Fruit fly (Drosophila melanogaster) whole organism, adult: ENCODE results near the gene CG11537.

ENCODE experiments used
- CG11617 ChIP-seq: fragments of 200-800 bp; sonication (Bioruptor generic); optimal IDR thresholded peaks from 2 replicates; lab custom pipeline; 2017; ENCODE audit warnings: mild to moderate bottlenecking, missing biosample characterization, missing genetic modification reagents, missing genetic modification characterization
- CG12768 ChIP-seq: fragments of 200-800 bp; sonication (Bioruptor generic); optimal IDR thresholded peaks from 2 replicates; lab custom pipeline; 2017; ENCODE audit warnings: missing biosample characterization, missing genetic modification characterization, mild to moderate bottlenecking, moderate library complexity, missing genetic modification reagents
- CG14711 ChIP-seq: fragments of 200-800 bp; sonication (Bioruptor generic); optimal IDR thresholded peaks from 2 replicates; lab custom pipeline; 2018; ENCODE audit warnings: missing biosample characterization, mild to moderate bottlenecking, missing genetic modification characterization, moderate library complexity
- CG1620 ChIP-seq: fragments of 200-800 bp; sonication (Bioruptor generic); optimal IDR thresholded peaks from 2 replicates; lab custom pipeline; 2016; ENCODE audit warnings: missing biosample characterization, missing genetic modification characterization
- CG33017 ChIP-seq: fragments of 200-800 bp; sonication (Bioruptor generic); optimal IDR thresholded peaks from 2 replicates; lab custom pipeline; 2018; ENCODE audit warnings: missing biosample characterization, mild to moderate bottlenecking, missing genetic modification characterization, moderate library complexity
- CG5204 ChIP-seq: fragments of 200-800 bp; sonication (Bioruptor generic); optimal IDR thresholded peaks from 2 replicates; lab custom pipeline; 2016; ENCODE audit warnings: missing biosample characterization, missing genetic modification characterization
- CG7045 ChIP-seq: fragments of 200-800 bp; sonication (Bioruptor generic); optimal IDR thresholded peaks from 2 replicates; lab custom pipeline; 2017; ENCODE audit warnings: missing biosample characterization, mild to moderate bottlenecking, missing genetic modification characterization
- CG7101 ChIP-seq: fragments of 200-800 bp; sonication (Bioruptor generic); optimal IDR thresholded peaks from 2 replicates; lab custom pipeline; 2018; ENCODE audit warnings: missing biosample characterization, mild to moderate bottlenecking, missing genetic modification characterization, moderate library complexity
- Clk ChIP-seq: fragments of 200-800 bp; sonication (Bioruptor generic); optimal IDR thresholded peaks from 2 replicates; lab custom pipeline; 2017; ENCODE audit warnings: missing biosample characterization, missing genetic modification characterization
- Crg-1 ChIP-seq: fragments of 200-800 bp; sonication (Bioruptor generic); optimal IDR thresholded peaks from 2 replicates; lab custom pipeline; 2016; ENCODE audit warnings: missing biosample characterization, missing genetic modification characterization
- Hr96 ChIP-seq: fragments of 200-800 bp; sonication (Bioruptor generic); optimal IDR thresholded peaks from 2 replicates; lab custom pipeline; 2016; ENCODE audit warnings: missing biosample characterization, missing genetic modification characterization
- Mnt ChIP-seq: fragments of 200-800 bp; sonication (Bioruptor generic); optimal IDR thresholded peaks from 2 replicates; lab custom pipeline; 2016; ENCODE audit warnings: missing biosample characterization, mild to moderate bottlenecking, missing genetic modification characterization
- bab1 ChIP-seq: fragments of 200-800 bp; sonication (Bioruptor generic); optimal IDR thresholded peaks from 3 replicates; lab custom pipeline; 2019; ENCODE audit warnings: missing biosample characterization, mild to moderate bottlenecking, missing genetic modification characterization, moderate library complexity
- cic ChIP-seq: fragments of 200-800 bp; sonication (Bioruptor generic); optimal IDR thresholded peaks from 2 replicates; lab custom pipeline; 2017; ENCODE audit warnings: missing biosample characterization, mild to moderate bottlenecking, missing genetic modification characterization, moderate library complexity
- cnc ChIP-seq, 2 experiments: fragments of >200 bp; optimal IDR thresholded peaks; 2 replicates each; lab custom pipeline; 2017
- kay ChIP-seq: fragments of 200-800 bp; sonication (Bioruptor generic); peaks from one replicate; lab custom pipeline; 2016; ENCODE audit warnings: missing biosample characterization, missing genetic modification characterization, borderline replicate concordance
- ovo ChIP-seq: fragments of 200-800 bp; sonication (Bioruptor generic); optimal IDR thresholded peaks from 2 replicates; lab custom pipeline; 2016; ENCODE audit warnings: missing biosample characterization, missing genetic modification characterization
- pad ChIP-seq: fragments of 200-800 bp; sonication (Bioruptor generic); optimal IDR thresholded peaks from 3 replicates; lab custom pipeline; 2017; ENCODE audit warnings: missing biosample characterization, missing genetic modification characterization, mild to moderate bottlenecking, moderate library complexity, missing genetic modification reagents
- tj ChIP-seq: fragments of 200-800 bp; sonication (Bioruptor generic); optimal IDR thresholded peaks from 3 replicates; lab custom pipeline; 2017; ENCODE audit warnings: missing biosample characterization, mild to moderate bottlenecking, missing genetic modification characterization, moderate library complexity
- toe ChIP-seq: fragments of 200-800 bp; sonication (Bioruptor generic); optimal IDR thresholded peaks from 2 replicates; lab custom pipeline; 2016; ENCODE audit warnings: missing biosample characterization, missing genetic modification characterization

The CG11537 gene

DNA sequence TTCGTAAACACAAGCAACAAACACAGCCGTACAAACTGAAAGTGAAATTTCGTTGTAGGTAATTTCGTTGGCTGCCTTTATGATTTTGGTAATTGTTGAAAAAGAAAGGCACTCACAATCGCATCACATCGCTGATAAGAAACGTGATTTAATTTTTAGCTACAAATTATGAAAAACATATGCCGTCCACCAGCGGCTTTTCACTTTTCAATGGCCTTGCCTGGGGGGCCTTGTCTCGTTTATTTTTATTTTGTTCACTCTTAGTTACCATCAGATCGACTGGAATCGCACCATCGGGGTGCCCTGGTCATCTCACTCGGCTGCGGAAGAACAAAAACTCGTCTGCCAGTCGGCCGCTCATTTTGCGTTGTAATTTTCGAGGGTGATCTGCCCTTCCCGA is 34.3 kb downstream of the CG11537 start:
- TF ChIP-seq cnc (optimal IDR thresholded peaks at IDR 0.05; lab: Kevin White, UChicago) (no peak), bab1 (GFP tag; lab: Kevin White, UChicago) (no peak), CG7045 (GFP tag; lab: Kevin White, UChicago) (no peak), Hr96 (GFP tag; lab: Kevin White, UChicago) (no peak), CG14711 (tag; lab: Kevin White, UChicago) (no peak), Clk (GFP tag; lab: Kevin White, UChicago) (no peak), CG5204 (GFP tag; lab: Kevin White, UChicago) (no peak), CG33017 (tag; lab: Kevin White, UChicago) (no peak), tj (GFP tag; lab: Kevin White, UChicago) (no peak), CG12768 (GFP tag; lab: Kevin White, UChicago) (no peak), CG7101 (no peak), ovo (GFP tag; lab: Kevin White, UChicago) (no peak), toe (GFP tag; lab: Kevin White, UChicago) (no peak), cic (GFP tag; lab: Kevin White, UChicago) (no peak), pad (no peak), CG1620 (GFP tag; lab: Kevin White, UChicago) (no peak), CG11617 (GFP tag; lab: Kevin White, UChicago) (no peak), Crg-1 (no peak), kay (GFP tag; lab: Kevin White, UChicago) (no peak), Mnt (GFP tag; lab: Kevin White, UChicago) (no peak)

DNA sequence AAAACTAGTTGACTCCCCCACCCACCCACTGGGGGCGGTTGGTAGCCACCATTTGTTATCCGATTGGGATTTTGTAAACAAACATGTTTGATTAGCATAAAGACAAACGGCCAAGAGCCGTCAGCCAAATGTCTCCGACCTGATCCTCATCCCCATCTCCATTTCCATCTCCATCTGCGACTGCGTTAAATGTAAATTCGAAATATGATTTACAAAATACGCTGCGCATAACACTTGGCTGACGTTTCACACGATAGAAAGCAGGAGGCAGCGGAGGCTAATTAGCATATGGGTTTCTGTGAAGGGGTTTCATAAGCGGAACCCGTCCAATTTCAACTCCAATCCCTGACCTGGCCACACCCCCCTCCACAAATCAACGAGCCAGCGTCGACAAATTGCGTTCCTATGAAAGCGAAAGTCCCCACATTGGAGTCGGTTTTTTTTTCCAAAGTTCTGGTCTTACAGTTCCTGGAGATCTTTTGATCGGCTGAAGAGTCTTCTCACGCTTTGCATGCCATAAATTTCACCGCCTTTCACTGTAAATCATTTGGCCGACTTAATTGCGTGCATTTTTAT is 35.1 kb downstream of the CG11537 start:
- TF ChIP-seq bab1 (GFP tag; lab: Kevin White, UChicago) (no peak), Clk (GFP tag; lab: Kevin White, UChicago) (no peak), Hr96 (GFP tag; lab: Kevin White, UChicago) (no peak), CG11617 (GFP tag; lab: Kevin White, UChicago) (no peak), Crg-1 (no peak), kay (GFP tag; lab: Kevin White, UChicago) (no peak), toe (GFP tag; lab: Kevin White, UChicago) (no peak), CG33017 (tag; lab: Kevin White, UChicago) (no peak), CG1620 (GFP tag; lab: Kevin White, UChicago) (no peak), cic (GFP tag; lab: Kevin White, UChicago) (no peak), tj (GFP tag; lab: Kevin White, UChicago) (no peak), Mnt (GFP tag; lab: Kevin White, UChicago) (no peak), CG7045 (GFP tag; lab: Kevin White, UChicago) (no peak), CG12768 (GFP tag; lab: Kevin White, UChicago) (no peak), cnc (optimal IDR thresholded peaks at IDR 0.05; lab: Kevin White, UChicago) (no peak)

- TF ChIP-seq pad (no peak), tj (GFP tag; lab: Kevin White, UChicago) (no peak), CG5204 (GFP tag; lab: Kevin White, UChicago) (peak; percentile 43)
These were observed 36.1 kb downstream of the CG11537 start, which contains the start of gene Cht7 for dm6 chr3L:3106908-3107821. Gene Cht7 (minus strand): TSS chr3L:3106958.

DNA sequence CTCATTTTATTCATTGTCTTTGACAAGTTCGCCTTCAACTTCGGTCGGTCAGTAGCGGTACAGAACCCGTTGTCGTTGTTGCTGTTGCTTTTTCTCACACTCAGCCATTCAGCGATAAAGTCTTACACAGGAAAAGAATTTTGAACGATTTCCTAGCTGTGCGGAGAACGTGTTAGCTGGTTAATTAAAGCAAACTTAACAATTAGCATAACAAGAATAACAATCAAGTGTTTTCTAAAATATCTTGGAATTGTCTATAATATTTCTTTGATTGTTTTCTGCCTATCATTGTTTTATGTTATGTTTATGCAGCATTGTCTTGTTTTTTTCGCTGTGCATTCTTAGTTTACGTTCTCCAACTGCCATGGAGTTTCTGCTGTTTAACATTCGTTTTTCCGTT is 37.1 kb downstream of the CG11537 start:
- no peak for TF ChIP-seq kay (GFP tag; lab: Kevin White, UChicago)

DNA sequence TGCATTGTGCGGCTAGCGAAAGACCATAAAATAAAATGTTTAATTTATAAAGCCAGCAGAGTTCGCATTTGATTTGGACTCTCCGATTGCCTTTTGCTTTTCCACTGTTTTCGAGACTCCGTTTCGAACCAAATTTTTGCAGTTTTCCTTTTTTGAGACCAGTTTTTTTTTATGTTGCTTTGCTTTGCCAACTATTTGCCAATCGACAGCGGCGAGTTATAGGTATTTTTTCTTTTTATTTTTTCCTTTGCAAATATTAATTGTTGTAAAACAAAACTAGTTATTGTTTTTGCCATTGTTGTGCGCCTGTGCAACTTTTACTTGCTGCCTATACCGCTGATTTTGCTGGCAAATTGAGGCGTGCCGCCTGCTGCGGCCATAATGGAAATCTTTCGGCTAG is 37.7 kb downstream of the CG11537 start:
- TF ChIP-seq cic (GFP tag; lab: Kevin White, UChicago) (no peak), ovo (GFP tag; lab: Kevin White, UChicago) (no peak), CG11617 (GFP tag; lab: Kevin White, UChicago) (no peak), CG5204 (GFP tag; lab: Kevin White, UChicago) (no peak), CG1620 (GFP tag; lab: Kevin White, UChicago) (no peak), bab1 (GFP tag; lab: Kevin White, UChicago) (no peak), CG33017 (tag; lab: Kevin White, UChicago) (no peak), CG7045 (GFP tag; lab: Kevin White, UChicago) (no peak), CG12768 (GFP tag; lab: Kevin White, UChicago) (no peak), Clk (GFP tag; lab: Kevin White, UChicago) (no peak), Crg-1 (no peak), Mnt (GFP tag; lab: Kevin White, UChicago) (no peak), Hr96 (GFP tag; lab: Kevin White, UChicago) (no peak), CG14711 (tag; lab: Kevin White, UChicago) (no peak), toe (GFP tag; lab: Kevin White, UChicago) (no peak), cnc (optimal IDR thresholded peaks at IDR 0.05; lab: Kevin White, UChicago) (no peak), CG7101 (no peak), kay (GFP tag; lab: Kevin White, UChicago) (no peak)
